Fruit fly (Drosophila melanogaster) whole organism, pupa: ENCODE measurements around the gene Rala.
A peak's percentile ranks its signal among the peaks of the same experiment; 100 is the strongest.

ENCODE experiments used
- CG10348 ChIP-seq: fragments of 200-800 bp; sonication (Bioruptor generic); IDR thresholded peaks from 2 replicates; pipeline ENCODE4 v1.3.6; 2022; ENCODE audit warnings: missing biosample characterization, missing genetic modification characterization
- CG12605 ChIP-seq: fragments of 200-800 bp; sonication (Bioruptor generic); IDR thresholded peaks from 2 replicates; pipeline ENCODE4 v1.3.6; 2022; ENCODE audit warnings: missing biosample characterization, missing genetic modification characterization
- CG13204 ChIP-seq: fragments of 200-800 bp; sonication (Bioruptor generic); optimal IDR thresholded peaks from 2 replicates; lab custom pipeline; 2018; ENCODE audit warnings: missing biosample characterization, mild to moderate bottlenecking, missing genetic modification characterization, moderate library complexity
- CG14655 ChIP-seq: fragments of 200-800 bp; sonication (Bioruptor generic); optimal IDR thresholded peaks from 3 replicates; lab custom pipeline; 2017; ENCODE audit warnings: mild to moderate bottlenecking, missing biosample characterization, missing genetic modification reagents, missing genetic modification characterization
- CG15710 ChIP-seq: fragments of 200-800 bp; sonication (Bioruptor generic); optimal IDR thresholded peaks from 2 replicates; lab custom pipeline; 2018; ENCODE audit warnings: missing biosample characterization, mild to moderate bottlenecking, missing genetic modification characterization, moderate library complexity
- CG17806 ChIP-seq: fragments of 200-800 bp; sonication (Bioruptor generic); optimal IDR thresholded peaks from 2 replicates; lab custom pipeline; 2018; ENCODE audit warnings: missing biosample characterization, mild to moderate bottlenecking, missing genetic modification characterization, moderate library complexity
- CG32121 ChIP-seq: fragments of 200-800 bp; sonication (Bioruptor generic); IDR thresholded peaks from 2 replicates; pipeline ENCODE4 v1.3.6; 2022; ENCODE audit warnings: missing biosample characterization, missing genetic modification characterization
- CG34367 ChIP-seq: fragments of 200-800 bp; sonication (Bioruptor generic); optimal IDR thresholded peaks from 2 replicates; lab custom pipeline; 2018; ENCODE audit warnings: missing biosample characterization, mild to moderate bottlenecking, missing genetic modification characterization
- CG4496 ChIP-seq: fragments of 200-800 bp; sonication (Bioruptor generic); IDR thresholded peaks from 3 replicates; pipeline ENCODE4 v1.3.6; 2022; ENCODE audit warnings: missing biosample characterization, missing genetic modification characterization
- CG8159 ChIP-seq: fragments of 200-800 bp; sonication (Bioruptor generic); optimal IDR thresholded peaks from 3 replicates; lab custom pipeline; 2018; ENCODE audit warnings: missing biosample characterization, mild to moderate bottlenecking, missing genetic modification characterization, moderate library complexity
- CG8301 ChIP-seq: fragments of 200-800 bp; sonication (Bioruptor generic); optimal IDR thresholded peaks from 2 replicates; lab custom pipeline; 2018; ENCODE audit warnings: missing biosample characterization, mild to moderate bottlenecking, missing genetic modification characterization
- CG9948 ChIP-seq: fragments of 200-800 bp; sonication (Bioruptor generic); optimal IDR thresholded peaks from 2 replicates; lab custom pipeline; 2018; ENCODE audit warnings: missing biosample characterization, mild to moderate bottlenecking, missing genetic modification characterization, moderate library complexity
- D1 ChIP-seq: fragments of 200-800 bp; sonication (Bioruptor generic); optimal IDR thresholded peaks from 2 replicates; lab custom pipeline; 2018; ENCODE audit warnings: missing biosample characterization, mild to moderate bottlenecking, missing genetic modification characterization, moderate library complexity
- EcR ChIP-seq: fragments of 200-800 bp; sonication (Bioruptor generic); optimal IDR thresholded peaks from 3 replicates; lab custom pipeline; 2019; ENCODE audit warnings: missing biosample characterization, missing genetic modification characterization, mild to moderate bottlenecking, moderate library complexity, missing genetic modification reagents
- Ets98B ChIP-seq: fragments of 200-800 bp; sonication (Bioruptor generic); IDR thresholded peaks from 2 replicates; pipeline ENCODE4 v1.3.6; 2022; ENCODE audit warnings: missing biosample characterization, missing genetic modification characterization
- Pif1A ChIP-seq: fragments of 200-800 bp; sonication (Bioruptor generic); optimal IDR thresholded peaks from 3 replicates; lab custom pipeline; 2016; ENCODE audit warnings: missing biosample characterization, missing genetic modification characterization
- Pif1B ChIP-seq: fragments of 200-800 bp; sonication (Bioruptor generic); optimal IDR thresholded peaks from 3 replicates; lab custom pipeline; 2016; ENCODE audit warnings: missing biosample characterization, missing genetic modification characterization
- Snoo ChIP-seq: fragments of 200-800 bp; sonication (Bioruptor generic); optimal IDR thresholded peaks from 3 replicates; lab custom pipeline; 2017; ENCODE audit warnings: missing biosample characterization, mild to moderate bottlenecking, missing genetic modification characterization, inconsistent platforms
- fd96Ca ChIP-seq: fragments of 200-800 bp; sonication (Bioruptor generic); IDR thresholded peaks from 3 replicates; pipeline ENCODE4 v1.3.6; 2022; ENCODE audit warnings: missing biosample characterization, missing genetic modification characterization
- gl ChIP-seq: fragments of 200-800 bp; sonication (Bioruptor generic); optimal IDR thresholded peaks from 2 replicates; lab custom pipeline; 2018; ENCODE audit warnings: missing biosample characterization, mild to moderate bottlenecking, missing genetic modification characterization
- rn ChIP-seq: fragments of 200-800 bp; sonication (Bioruptor generic); IDR thresholded peaks from 2 replicates; pipeline ENCODE4 v1.3.6; 2022; ENCODE audit warnings: missing biosample characterization, missing genetic modification characterization

Gene Rala

dm6 chrX:3719480-3720064 lies at the start of gene Rala, which contains the start of gene Tlk:
Rala (minus strand) TSS chrX:3719635.
Tlk (plus strand) TSS chrX:3720007.
- TF ChIP-seq Snoo (tag; lab: Kevin White, UChicago) (no peak), CG12605 (peak; percentile 15; the same call in 1 of the 2 replicates), rn (GFP tag; lab: Robert Waterston, UW) (no peak), CG4496 (GFP tag; lab: Robert Waterston, UW) (0 out of 3 replicates have a peak, but pooled peaks have one; percentile 29), CG34367 (tag; lab: Kevin White, UChicago) (no peak), Ets98B (GFP tag; lab: Robert Waterston, UW) (peak; percentile 20; the same call in 1 of the 2 replicates)

dm6 chrX:3768202-3768601 lies 48.8 kb upstream of the Rala start:
- TF ChIP-seq CG9948 (tag; lab: Kevin White, UChicago), result peak; percentile 24
- peak; percentile 37; the same call in 1 of the 2 replicates for TF ChIP-seq CG32121
- TF ChIP-seq CG14655 (GFP tag; lab: Kevin White, UChicago), result peak; percentile 21
- 0 out of 3 replicates have a peak, but pooled peaks have one; percentile 42 for TF ChIP-seq CG4496 (GFP tag; lab: Robert Waterston, UW)
- TF ChIP-seq CG8159 (tag; lab: Kevin White, UChicago), result peak; percentile 40
- no peak for TF ChIP-seq CG8301
- TF ChIP-seq Ets98B (GFP tag; lab: Robert Waterston, UW), result no peak; the same call in 1 of the 2 replicates
- peak; percentile 19 for TF ChIP-seq CG15710
- TF ChIP-seq Pif1A (GFP tag; lab: Kevin White, UChicago), result peak; percentile 41
- TF ChIP-seq CG17806 (tag; lab: Kevin White, UChicago), result peak; percentile 38
- no peak for TF ChIP-seq rn (GFP tag; lab: Robert Waterston, UW)
- TF ChIP-seq CG10348 (GFP tag; lab: Robert Waterston, UW), result no peak
- peak; percentile 15 for TF ChIP-seq Pif1B

- no peak for TF ChIP-seq Ets98B (GFP tag; lab: Robert Waterston, UW)
- no peak for TF ChIP-seq CG8301
- no peak for TF ChIP-seq CG17806 (tag; lab: Kevin White, UChicago)
- no peak for TF ChIP-seq fd96Ca (GFP tag; lab: Robert Waterston, UW)
- no peak for TF ChIP-seq EcR (GFP tag; lab: Kevin White, UChicago)
- no peak for TF ChIP-seq D1 (tag; lab: Kevin White, UChicago)
- TF ChIP-seq CG32121, result no peak
- no peak for TF ChIP-seq CG12605
- no peak for TF ChIP-seq gl (tag; lab: Kevin White, UChicago)
- TF ChIP-seq CG13204 (GFP tag; lab: Kevin White, UChicago), result no peak
- TF ChIP-seq CG14655 (GFP tag; lab: Kevin White, UChicago), result no peak
- no peak for TF ChIP-seq CG8159 (tag; lab: Kevin White, UChicago)
- no peak for TF ChIP-seq CG10348 (GFP tag; lab: Robert Waterston, UW)
- no peak for TF ChIP-seq CG15710
Observed at dm6 chrX:3767085-3767484, 47.6 kb upstream of the Rala start.

DNA sequence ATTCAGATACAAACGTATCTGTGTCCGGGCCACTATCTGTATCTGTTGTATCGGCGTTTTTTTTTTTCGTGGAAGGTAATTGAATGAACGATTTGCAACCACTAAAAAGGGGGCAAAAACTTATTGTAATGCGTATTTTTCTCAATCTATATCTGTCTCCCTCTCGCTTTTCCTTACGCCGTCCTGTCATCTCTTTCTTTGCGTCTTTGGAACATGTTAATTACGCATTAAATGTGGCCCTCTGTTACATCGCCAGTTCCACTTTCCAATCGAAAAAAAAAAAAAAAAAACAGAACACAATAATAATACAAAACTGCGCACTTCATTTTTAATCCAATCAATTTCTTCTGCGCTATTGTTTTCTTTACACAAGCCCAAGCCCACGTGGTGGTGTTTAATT lies 44.8 kb upstream of the Rala start:
- TF ChIP-seq CG8159 (tag; lab: Kevin White, UChicago), result no peak
- TF ChIP-seq Pif1A (GFP tag; lab: Kevin White, UChicago), result no peak
- no peak for TF ChIP-seq Snoo (tag; lab: Kevin White, UChicago)
- TF ChIP-seq gl (tag; lab: Kevin White, UChicago), result no peak
- TF ChIP-seq CG10348 (GFP tag; lab: Robert Waterston, UW), result no peak
- no peak for TF ChIP-seq CG12605
- no peak for TF ChIP-seq fd96Ca (GFP tag; lab: Robert Waterston, UW)
- no peak for TF ChIP-seq Ets98B (GFP tag; lab: Robert Waterston, UW)
- no peak for TF ChIP-seq D1 (tag; lab: Kevin White, UChicago)
- TF ChIP-seq CG17806 (tag; lab: Kevin White, UChicago), result no peak
- no peak for TF ChIP-seq CG14655 (GFP tag; lab: Kevin White, UChicago)
- TF ChIP-seq CG8301, result no peak
- TF ChIP-seq CG9948 (tag; lab: Kevin White, UChicago), result no peak
- no peak for TF ChIP-seq CG15710
- no peak for TF ChIP-seq CG32121
- no peak for TF ChIP-seq CG4496 (GFP tag; lab: Robert Waterston, UW)
- no peak for TF ChIP-seq Pif1B

dm6 chrX:3762914-3763489 lies 43.6 kb upstream of the Rala start:
- TF ChIP-seq CG10348 (GFP tag; lab: Robert Waterston, UW), result no peak
- no peak for TF ChIP-seq CG8301
- no peak for TF ChIP-seq Pif1B
- no peak for TF ChIP-seq CG34367 (tag; lab: Kevin White, UChicago)
- no peak for TF ChIP-seq Ets98B (GFP tag; lab: Robert Waterston, UW)
- TF ChIP-seq gl (tag; lab: Kevin White, UChicago), result no peak
- no peak for TF ChIP-seq CG15710
- TF ChIP-seq CG32121, result no peak
- TF ChIP-seq CG13204 (GFP tag; lab: Kevin White, UChicago), result no peak
- TF ChIP-seq Snoo (tag; lab: Kevin White, UChicago), result no peak
- TF ChIP-seq CG14655 (GFP tag; lab: Kevin White, UChicago), result no peak
- TF ChIP-seq D1 (tag; lab: Kevin White, UChicago), result no peak

dm6 chrX:3762441-3762840 lies 43.0 kb upstream of the Rala start:
- TF ChIP-seq CG12605, result no peak
- no peak for TF ChIP-seq D1 (tag; lab: Kevin White, UChicago)
- no peak for TF ChIP-seq CG8159 (tag; lab: Kevin White, UChicago)
- no peak for TF ChIP-seq EcR (GFP tag; lab: Kevin White, UChicago)
- no peak for TF ChIP-seq CG34367 (tag; lab: Kevin White, UChicago)
- TF ChIP-seq Pif1B, result no peak
- TF ChIP-seq gl (tag; lab: Kevin White, UChicago), result no peak
- TF ChIP-seq CG9948 (tag; lab: Kevin White, UChicago), result no peak
- TF ChIP-seq CG13204 (GFP tag; lab: Kevin White, UChicago), result no peak
- no peak for TF ChIP-seq CG14655 (GFP tag; lab: Kevin White, UChicago)
- no peak for TF ChIP-seq rn (GFP tag; lab: Robert Waterston, UW)
- TF ChIP-seq Pif1A (GFP tag; lab: Kevin White, UChicago), result no peak
- no peak for TF ChIP-seq CG15710
